Worm (Caenorhabditis elegans): ENCODE results near the gene cyp-33C6.

cyp-33C6 gene

DNA sequence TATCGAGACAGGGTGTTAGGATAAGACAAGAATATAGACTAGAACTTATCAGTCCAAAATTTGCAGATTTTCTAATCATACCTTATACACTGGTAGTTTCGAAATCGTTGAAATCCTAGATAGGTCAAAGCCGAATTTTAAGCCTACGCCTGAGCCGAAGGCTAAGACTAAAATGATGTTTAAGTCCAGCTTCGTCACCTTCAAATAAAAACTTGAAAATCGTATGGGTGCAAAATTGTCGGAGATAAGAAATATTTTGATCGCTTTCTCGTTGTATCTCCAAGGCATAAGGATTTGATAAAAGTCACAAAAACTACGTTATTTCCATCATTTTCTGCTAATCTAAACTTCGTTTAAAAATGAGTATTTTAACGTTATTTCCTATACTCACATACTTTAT, 11.4 kb upstream of the cyp-33C6 start, which contains the start of gene F41B5.12:
TSS of gene F41B5.12 (plus strand) at position 301 of the 400 bp plus-strand sequence.
- no peak for TF ChIP-seq madf-8 (GFP tag; conservative IDR thresholded peaks at IDR 0.05)
- no peak for TF ChIP-seq ztf-3 (GFP tag; optimal IDR thresholded peaks at IDR 0.05)
- no peak for TF ChIP-seq F49E8.2 (tag; optimal IDR thresholded peaks at IDR 0.05; ENCODE audit: insufficient read depth)

DNA sequence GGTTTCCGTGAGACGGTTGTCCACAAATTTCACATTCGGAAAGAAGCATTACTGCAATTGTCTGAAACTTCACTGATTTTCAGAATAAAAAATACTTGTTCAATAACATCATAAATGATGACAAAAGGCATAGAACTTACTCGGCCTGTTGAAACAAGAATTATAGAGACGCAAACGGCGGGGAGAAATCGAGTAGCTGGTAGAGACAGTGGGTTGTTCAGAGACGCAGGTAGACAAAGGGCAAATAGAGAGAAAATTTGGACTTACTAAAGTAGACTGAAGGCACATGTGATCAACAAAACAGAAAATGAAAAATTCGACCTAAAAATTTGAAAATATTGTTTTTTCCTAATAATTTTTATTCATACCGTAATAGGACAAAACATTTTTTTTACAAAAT, 10.5 kb upstream of the cyp-33C6 start, which contains the start of gene nhr-182:
TSS of gene nhr-182 (minus strand) at position 178 of the 400 bp plus-strand sequence.
- TF ChIP-seq hmg-1.2 (GFP tag; IDR thresholded peaks at IDR 0.05) (peak; percentile 76; the same call in 1 of the 2 replicates), cebp-1 (GFP tag; IDR thresholded peaks at IDR 0.05) (no peak), cebp-1 (tag; optimal IDR thresholded peaks at IDR 0.05) (peak; percentile 3), tbp1 (GFP tag; optimal IDR thresholded peaks at IDR 0.05) (no peak), attf-5 (GFP tag; optimal IDR thresholded peaks at IDR 0.05) (peak; percentile 2), nhr-80 (tag; optimal IDR thresholded peaks at IDR 0.05) (peak; percentile 14)

DNA sequence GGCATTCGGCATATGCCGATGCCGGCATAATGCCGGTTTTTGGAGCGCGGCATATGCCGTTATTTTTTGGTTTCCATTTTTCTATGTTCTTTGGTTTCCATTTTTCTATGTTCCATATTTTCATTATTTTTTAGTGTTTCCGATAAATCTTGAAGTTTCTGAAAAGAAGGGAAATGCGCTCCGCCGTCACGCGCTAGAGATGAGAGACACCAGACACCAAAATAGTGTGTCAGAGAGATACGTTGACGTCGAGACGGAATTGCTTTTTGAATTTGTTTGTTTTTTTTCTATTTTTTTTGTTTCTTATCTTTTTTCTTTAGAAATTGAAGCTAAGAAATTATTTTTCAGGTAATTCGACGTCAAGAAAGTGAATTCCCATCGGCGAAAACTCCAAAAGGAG, 6.0 kb upstream of the cyp-33C6 start, which contains the start of gene F41B5.1:
TSS of gene F41B5.1 (plus strand) at position 343 of the 400 bp plus-strand sequence.
- TF ChIP-seq hmg-1.2 (GFP tag; IDR thresholded peaks at IDR 0.05) (peak; percentile 85), mcd-1 (GFP tag; IDR thresholded peaks at IDR 0.05) (0 out of 2 replicates have a peak, but pooled peaks have one; percentile 10)

DNA sequence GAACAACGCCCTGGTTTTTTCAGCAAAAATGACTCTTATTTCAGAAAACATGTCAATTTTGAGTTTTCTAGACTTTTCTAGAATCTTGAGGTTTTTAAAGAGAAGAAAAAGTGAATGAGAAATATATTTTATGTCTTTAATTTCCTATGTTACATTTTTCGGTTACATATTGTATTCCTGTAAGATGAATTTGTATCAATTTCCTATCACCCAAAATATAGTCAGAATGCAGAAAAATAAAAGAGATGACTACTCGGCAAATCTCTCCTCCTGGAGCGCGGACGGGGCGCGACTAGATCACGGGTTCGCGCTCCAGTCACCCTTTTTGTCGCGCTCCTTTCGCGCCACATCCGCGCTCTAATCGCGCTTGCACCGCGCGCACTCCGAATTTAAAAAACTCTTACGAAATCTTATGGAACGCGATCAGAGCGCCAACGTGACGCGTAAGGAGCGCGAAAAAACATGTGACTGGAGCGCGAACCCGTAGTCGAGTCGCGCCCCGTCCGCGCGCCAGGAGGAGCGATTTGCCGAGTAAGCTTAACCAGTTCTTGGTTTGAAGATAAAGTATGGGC, 5.4 kb upstream of the cyp-33C6 start, which contains the start of gene str-253:
TSS of gene str-253 (minus strand) at position 51 of the 572 bp plus-strand sequence.
- TF ChIP-seq cebp-1 (GFP tag; IDR thresholded peaks at IDR 0.05) (no peak), cebp-1 (tag; optimal IDR thresholded peaks at IDR 0.05) (peak; percentile 35), mes-4 (tag; optimal IDR thresholded peaks at IDR 0.05) (no peak), zfh-2 (GFP tag; conservative IDR thresholded peaks at IDR 0.05) (peak; percentile 68), madf-3 (GFP tag; IDR thresholded peaks at IDR 0.05) (no peak)

- TF ChIP-seq chd-7 (tag; optimal IDR thresholded peaks at IDR 0.05), result no peak
- no peak for TF ChIP-seq F52B5.7 (tag; optimal IDR thresholded peaks at IDR 0.05)
- TF ChIP-seq mxl-1 (tag; optimal IDR thresholded peaks at IDR 0.05), result no peak
- TF ChIP-seq Y95B8A.8 (GFP tag; IDR thresholded peaks at IDR 0.05), result no peak
- TF ChIP-seq nhr-80 (tag; optimal IDR thresholded peaks at IDR 0.05), result peak; percentile 31
Observed at ce11 chrV:2251774-2252173, 2.6 kb upstream of the cyp-33C6 start.

DNA sequence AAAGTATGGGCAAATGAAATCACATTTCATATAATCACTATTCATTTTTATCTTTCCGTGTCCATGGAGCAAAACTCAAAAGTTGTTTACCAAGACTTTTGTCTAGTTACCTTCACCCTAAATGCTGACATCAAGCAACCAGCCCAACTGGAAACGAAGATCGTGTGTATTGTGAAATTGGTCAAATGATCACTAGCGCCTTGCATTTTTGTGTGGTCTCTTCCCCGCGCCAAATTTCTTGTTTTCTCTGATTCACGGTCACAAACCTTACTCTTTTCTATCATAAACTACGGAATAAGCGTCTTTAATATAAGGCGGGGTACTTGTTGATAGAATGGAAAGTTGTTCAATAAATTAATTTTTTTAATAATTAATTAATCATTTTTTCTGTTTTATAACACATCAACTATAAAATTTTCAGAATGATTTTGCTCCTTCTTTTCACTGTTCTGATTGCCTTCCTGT, 948 bp upstream of the cyp-33C6 start, which contains the start of gene cyp-33C7:
TSS of gene cyp-33C7 (plus strand) at position 415 of the 465 bp plus-strand sequence.
- TF ChIP-seq lag-1 (GFP tag; IDR thresholded peaks at IDR 0.05) (no peak), ceh-40 (GFP tag; IDR thresholded peaks at IDR 0.05) (no peak), lsl-1 (GFP tag; optimal IDR thresholded peaks at IDR 0.05) (no peak), ceh-100 (GFP tag; IDR thresholded peaks at IDR 0.05) (no peak), Y56A3A.18 (GFP tag; IDR thresholded peaks at IDR 0.05) (no peak), somi-1 (GFP tag; optimal IDR thresholded peaks at IDR 0.05) (no peak), nhr-80 (tag; optimal IDR thresholded peaks at IDR 0.05) (peak; percentile 85), ccch-3 (GFP tag; optimal IDR thresholded peaks at IDR 0.05) (no peak), K11D2.4 (GFP tag; IDR thresholded peaks at IDR 0.05) (no peak), lin-40 (tag; optimal IDR thresholded peaks at IDR 0.05) (no peak), F23B12.7 (tag; optimal IDR thresholded peaks at IDR 0.05; ENCODE audit: insufficient read depth) (peak; percentile 9), cebp-1 (GFP tag; IDR thresholded peaks at IDR 0.05) (peak; percentile 95), cebp-1 (tag; optimal IDR thresholded peaks at IDR 0.05) (peak; percentile 96), dox-1 (GFP tag; IDR thresholded peaks at IDR 0.05) (0 out of 2 replicates have a peak, but pooled peaks have one; percentile 46), attf-5 (GFP tag; optimal IDR thresholded peaks at IDR 0.05) (peak; percentile 56), ztf-28 (GFP tag; IDR thresholded peaks at IDR 0.05) (no peak), sdz-38 (tag; optimal IDR thresholded peaks at IDR 0.05) (no peak), unc-62 (GFP tag; optimal IDR thresholded peaks at IDR 0.05) (peak; percentile 28), F22D6.2 (tag; optimal IDR thresholded peaks at IDR 0.05) (no peak), hmg-1.2 (GFP tag; IDR thresholded peaks at IDR 0.05) (peak; percentile 18; the same call in 1 of the 2 replicates), lsy-27 (tag; optimal IDR thresholded peaks at IDR 0.05; ENCODE audit: borderline replicate concordance, insufficient read depth) (no peak), lin-54 (GFP tag; optimal IDR thresholded peaks at IDR 0.05) (no peak), T07F8.4 (tag; optimal IDR thresholded peaks at IDR 0.05) (no peak), mcd-1 (GFP tag; IDR thresholded peaks at IDR 0.05) (0 out of 2 replicates have a peak, but pooled peaks have one; percentile 11), pha-4 (tag; optimal IDR thresholded peaks at IDR 0.05) (peak; percentile 62)
